Fruit fly (Drosophila melanogaster): ENCODE data around the gene Rpt3.

- TF ChIP-seq Hr83 (GFP tag; optimal IDR thresholded peaks at IDR 0.05; ENCODE audit: poor library complexity, severe bottlenecking) (no peak), ey (GFP tag; optimal IDR thresholded peaks at IDR 0.05) (no peak), Sp1 (GFP tag; optimal IDR thresholded peaks at IDR 0.05) (no peak), Abd-B (GFP tag; optimal IDR thresholded peaks at IDR 0.05) (no peak), woc (GFP tag; optimal IDR thresholded peaks at IDR 0.05) (no peak)
Observed at dm6 chrX:11124126-11124748, 664 bp upstream of the Rpt3 start, which contains the start of gene CG11122.
